Worm (Caenorhabditis elegans): Measurements from ENCODE around the gene scl-6.

ce11 chrIV:13080185-13080584 is 11.6 kb downstream of the scl-6 start:
- no peak for TF ChIP-seq W03F9.2 (tag; optimal IDR thresholded peaks at IDR 0.05)
- TF ChIP-seq him-1 (tag; optimal IDR thresholded peaks at IDR 0.05), result no peak
- TF ChIP-seq dao-5 (tag; optimal IDR thresholded peaks at IDR 0.05), result no peak

Measured in whole organism, L4/young adult.